Worm (Caenorhabditis elegans) whole organism, mixed stage, embryonic: ENCODE results near the gene irk-1.

ENCODE experiments used
- M03D4.4 ChIP-seq: sonication (generic microtip); optimal IDR thresholded peaks from 2 replicates; lab custom pipeline; 2017; ENCODE audit warnings: mild to moderate bottlenecking, missing genetic modification characterization, missing compliant biosample characterization
- blmp-1 ChIP-seq: fragments of 150-350 bp; optimal IDR thresholded peaks from 2 replicates; lab custom pipeline; 2014; ENCODE audit warnings: missing biosample characterization, missing genetic modification characterization
- ceh-39 ChIP-seq: fragments of 150-350 bp; optimal IDR thresholded peaks from 2 replicates; lab custom pipeline; 2014; ENCODE audit warnings: missing biosample characterization, missing genetic modification characterization
- ceh-43 ChIP-seq: fragments of 200-800 bp; sonication (Bioruptor generic); optimal IDR thresholded peaks from 2 replicates; lab custom pipeline; 2018; ENCODE audit warnings: mild to moderate bottlenecking, missing genetic modification characterization, moderate library complexity, missing compliant biosample characterization
- ceh-83 ChIP-seq: fragments of 200-800 bp; sonication (Bioruptor generic); optimal IDR thresholded peaks from 2 replicates; lab custom pipeline; 2018; ENCODE audit warnings: mild to moderate bottlenecking, missing genetic modification characterization, missing compliant biosample characterization
- ces-1 ChIP-seq: fragments of 150-350 bp; optimal IDR thresholded peaks from 2 replicates; lab custom pipeline; 2014; ENCODE audit warnings: missing biosample characterization, missing genetic modification reagents, missing genetic modification characterization
- drap-1 ChIP-seq: fragments of 200-800 bp; sonication (Bioruptor generic); optimal IDR thresholded peaks from 3 replicates; lab custom pipeline; 2018; ENCODE audit warnings: mild to moderate bottlenecking, missing genetic modification characterization, missing compliant biosample characterization
- elt-1 ChIP-seq: sonication (generic microtip); optimal IDR thresholded peaks from 2 replicates; lab custom pipeline; 2017; ENCODE audit warnings: missing genetic modification characterization, mild to moderate bottlenecking, missing compliant biosample characterization, antibody characterized with exemption, moderate library complexity, borderline replicate concordance; ENCODE audit not compliant: insufficient read depth
- elt-3 ChIP-seq: fragments of 150-350 bp; optimal IDR thresholded peaks from 2 replicates; lab custom pipeline; 2014; ENCODE audit warnings: missing biosample characterization, missing genetic modification characterization
- hlh-1 ChIP-seq: fragments of 150-350 bp; optimal IDR thresholded peaks from 2 replicates; lab custom pipeline; 2014; ENCODE audit warnings: missing biosample characterization, missing genetic modification reagents, missing genetic modification characterization
- lin-13 ChIP-seq: fragments of 150-350 bp; optimal IDR thresholded peaks from 2 replicates; lab custom pipeline; 2014; ENCODE audit warnings: missing biosample characterization, missing genetic modification characterization
- lin-32 ChIP-seq: fragments of 200-800 bp; sonication (Bioruptor generic); optimal IDR thresholded peaks from 2 replicates; lab custom pipeline; 2018; ENCODE audit warnings: mild to moderate bottlenecking, missing genetic modification characterization, missing compliant biosample characterization
- mab-5 ChIP-seq: fragments of 150-350 bp; optimal IDR thresholded peaks from 2 replicates; lab custom pipeline; 2014; ENCODE audit warnings: missing biosample characterization, missing genetic modification characterization
- mep-1 ChIP-seq: fragments of 150-350 bp; optimal IDR thresholded peaks from 2 replicates; lab custom pipeline; 2017; ENCODE audit warnings: missing biosample characterization, missing genetic modification reagents, missing genetic modification characterization, inconsistent platforms
- mls-2 ChIP-seq: sonication (generic microtip); optimal IDR thresholded peaks from 2 replicates; lab custom pipeline; 2016; ENCODE audit warnings: mild to moderate bottlenecking, missing genetic modification characterization, moderate library complexity, missing compliant biosample characterization
- nhr-12 ChIP-seq: fragments of 150-350 bp; optimal IDR thresholded peaks from 2 replicates; lab custom pipeline; 2014; ENCODE audit warnings: missing biosample characterization, missing genetic modification characterization
- nhr-237 ChIP-seq: fragments of 150-350 bp; optimal IDR thresholded peaks from 2 replicates; lab custom pipeline; 2014; ENCODE audit warnings: missing biosample characterization, missing genetic modification characterization
- nhr-28 ChIP-seq: fragments of 150-350 bp; optimal IDR thresholded peaks from 2 replicates; lab custom pipeline; 2014; ENCODE audit warnings: missing biosample characterization, missing genetic modification characterization
- nhr-76 ChIP-seq: sonication (generic microtip); optimal IDR thresholded peaks from 2 replicates; lab custom pipeline; 2017; ENCODE audit warnings: missing biosample characterization, missing genetic modification characterization
- pha-4 ChIP-seq: fragments of 150-350 bp; optimal IDR thresholded peaks from 2 replicates; lab custom pipeline; 2018; ENCODE audit warnings: missing biosample characterization, missing genetic modification reagents, missing genetic modification characterization
- sem-2 ChIP-seq: fragments of 200-800 bp; sonication (Bioruptor generic); optimal IDR thresholded peaks from 2 replicates; lab custom pipeline; 2018; ENCODE audit warnings: mild to moderate bottlenecking, missing genetic modification characterization, missing compliant biosample characterization
- sptf-1 ChIP-seq: sonication (generic microtip); optimal IDR thresholded peaks from 2 replicates; lab custom pipeline; 2017; ENCODE audit warnings: mild to moderate bottlenecking, missing genetic modification characterization, moderate library complexity, missing compliant biosample characterization
- tbx-8 ChIP-seq: fragments of 200-800 bp; sonication (Bioruptor generic); optimal IDR thresholded peaks from 2 replicates; lab custom pipeline; 2018; ENCODE audit warnings: mild to moderate bottlenecking, missing genetic modification characterization, moderate library complexity, missing compliant biosample characterization
- unc-120 ChIP-seq: sonication (generic microtip); optimal IDR thresholded peaks from 2 replicates; lab custom pipeline; 2017; ENCODE audit warnings: missing genetic modification characterization, missing compliant biosample characterization; ENCODE audit not compliant: poor library complexity, severe bottlenecking
- unc-39 ChIP-seq: fragments of 150-350 bp; optimal IDR thresholded peaks from 2 replicates; lab custom pipeline; 2014; ENCODE audit warnings: missing biosample characterization, missing genetic modification characterization
- unc-62 ChIP-seq: fragments of 150-350 bp; optimal IDR thresholded peaks from 2 replicates; lab custom pipeline; 2014; ENCODE audit warnings: missing biosample characterization, missing genetic modification reagents, missing genetic modification characterization

The irk-1 gene

ce11 chrX:6778014-6778413 is at the start of gene irk-1:
Gene irk-1, minus strand, starts transcription at chrX:6778114.
- no peak for TF ChIP-seq unc-62 (GFP tag; lab: Kevin White, UChicago)
- no peak for TF ChIP-seq blmp-1 (tag; lab: Kevin White, UChicago)
- no peak for TF ChIP-seq elt-1
- no peak for TF ChIP-seq mls-2
- TF ChIP-seq nhr-12 (tag; lab: Kevin White, UChicago) = no peak
- TF ChIP-seq nhr-28 (tag; lab: Kevin White, UChicago) = no peak
- no peak for TF ChIP-seq unc-39 (tag; lab: Kevin White, UChicago)

- TF ChIP-seq hlh-1 (peak; percentile 42), elt-1 (no peak)
Observed at ce11 chrX:6825840-6826239, 47.9 kb upstream of the irk-1 start, which contains the start of gene F41B4.1. Gene F41B4.1, minus strand, starts transcription at chrX:6825862.

ce11 chrX:6823218-6823979 is 45.5 kb upstream of the irk-1 start, which contains the start of gene gei-15:
Gene gei-15, minus strand, starts transcription at chrX:6823268.
- TF ChIP-seq drap-1 (GFP tag; lab: Kevin White, UChicago) = no peak
- peak; percentile 82 for TF ChIP-seq hlh-1

ce11 chrX:6822552-6822951 is 44.6 kb upstream of the irk-1 start:
- TF ChIP-seq hlh-1 = peak; percentile 74
- no peak for TF ChIP-seq elt-3
- TF ChIP-seq unc-120 (tag; lab: Kevin White, UChicago) = peak; percentile 21
- TF ChIP-seq nhr-12 (tag; lab: Kevin White, UChicago) = no peak
- TF ChIP-seq blmp-1 (tag; lab: Kevin White, UChicago) = no peak

ce11 chrX:6819633-6820032 is 41.7 kb upstream of the irk-1 start:
- no peak for TF ChIP-seq M03D4.4 (tag; lab: Kevin White, UChicago)
- TF ChIP-seq ceh-83 = no peak
- no peak for TF ChIP-seq mab-5 (tag; lab: Kevin White, UChicago)
- no peak for TF ChIP-seq blmp-1 (tag; lab: Kevin White, UChicago)
- TF ChIP-seq nhr-12 (tag; lab: Kevin White, UChicago) = no peak
- no peak for TF ChIP-seq lin-13 (tag; lab: Kevin White, UChicago)
- TF ChIP-seq nhr-28 (tag; lab: Kevin White, UChicago) = no peak
- TF ChIP-seq mls-2 = no peak
- no peak for TF ChIP-seq elt-1
- no peak for TF ChIP-seq nhr-237
- TF ChIP-seq sptf-1 = no peak
- no peak for TF ChIP-seq hlh-1
- TF ChIP-seq nhr-76 (tag; lab: Kevin White, UChicago) = no peak
- TF ChIP-seq lin-32 (GFP tag; lab: Kevin White, UChicago) = no peak
- TF ChIP-seq unc-120 (tag; lab: Kevin White, UChicago) = no peak

ce11 chrX:6819135-6819534 is 41.2 kb upstream of the irk-1 start:
- TF ChIP-seq ceh-83 (no peak), hlh-1 (no peak), lin-32 (GFP tag; lab: Kevin White, UChicago) (no peak), unc-39 (tag; lab: Kevin White, UChicago) (no peak), sem-2 (no peak), tbx-8 (GFP tag; lab: Kevin White, UChicago) (no peak), ces-1 (GFP tag; lab: Kevin White, UChicago) (no peak), mls-2 (no peak), sptf-1 (no peak), pha-4 (tag; lab: Kevin White, UChicago) (no peak), unc-120 (tag; lab: Kevin White, UChicago) (no peak), M03D4.4 (tag; lab: Kevin White, UChicago) (no peak), elt-1 (no peak), nhr-76 (tag; lab: Kevin White, UChicago) (no peak), ceh-43 (GFP tag; lab: Kevin White, UChicago) (no peak), ceh-39 (tag; lab: Kevin White, UChicago) (no peak), elt-3 (no peak), nhr-28 (tag; lab: Kevin White, UChicago) (no peak), mep-1 (tag; lab: Kevin White, UChicago) (no peak)
